Fruit fly (Drosophila melanogaster) Kc167 (cell line): Measurements from ENCODE around the gene Clamp.

Experiments used
- Myc ChIP-seq: fragments of >200 bp; optimal IDR thresholded peaks from 2 replicates; lab custom pipeline; 2017; ENCODE audit warnings: missing external identifiers
- Sin3A ChIP-seq: fragments of >200 bp; optimal IDR thresholded peaks from 2 replicates; lab custom pipeline; 2018; ENCODE audit warnings: missing external identifiers

- TF ChIP-seq Sin3A (no peak), Myc (lab: Kevin White, UChicago) (no peak)
Observed at dm6 chr2L:22144127-22144526, 24.8 kb downstream of the Clamp start.
